Fruit fly (Drosophila melanogaster): Measurements from ENCODE around the gene CG12194.

DNA sequence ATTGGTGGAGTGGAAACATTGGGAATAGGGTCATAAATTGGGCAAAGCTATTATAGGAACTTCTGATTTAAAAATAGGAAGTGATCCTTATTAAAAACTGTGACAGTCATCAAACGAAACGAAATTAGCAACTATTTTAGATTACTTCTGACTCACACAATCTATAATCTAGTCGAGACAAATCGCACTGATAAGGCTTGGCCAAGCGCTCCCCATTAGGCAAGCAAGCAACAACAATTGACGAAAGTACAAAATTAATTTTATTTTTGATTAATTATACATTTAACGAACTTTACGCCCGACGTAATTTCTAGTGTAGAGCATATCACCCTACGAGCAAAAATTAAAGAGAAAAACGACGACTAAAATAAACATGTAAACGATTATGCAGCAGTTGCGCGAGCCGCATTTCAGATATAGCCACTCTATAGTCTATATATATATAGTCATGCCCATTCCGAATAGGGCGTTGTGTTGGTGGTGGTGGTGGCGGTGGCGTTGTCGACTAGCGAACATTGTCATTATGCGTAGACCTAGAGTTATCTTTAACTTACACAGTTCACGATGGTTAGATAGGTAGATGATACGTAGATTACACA, 3.0 kb upstream of the CG12194 start, which contains the start of gene Ir25a:
- TF ChIP-seq CG10631 (GFP tag; optimal IDR thresholded peaks at IDR 0.05) = no peak
- TF ChIP-seq CG3032 (tag; optimal IDR thresholded peaks at IDR 0.05) = no peak
- no peak for TF ChIP-seq dsx (GFP tag; optimal IDR thresholded peaks at IDR 0.05; ENCODE audit: poor library complexity, severe bottlenecking)
- TF ChIP-seq CG8319 (GFP tag; optimal IDR thresholded peaks at IDR 0.05) = no peak
- TF ChIP-seq salr (GFP tag; optimal IDR thresholded peaks at IDR 0.05) = no peak
- TF ChIP-seq CG32006 (GFP tag; optimal IDR thresholded peaks at IDR 0.05) = no peak
- no peak for TF ChIP-seq Eip93F (GFP tag; optimal IDR thresholded peaks at IDR 0.05)
- no peak for TF ChIP-seq CG15336 (GFP tag; IDR thresholded peaks at IDR 0.05)
- TF ChIP-seq ss (GFP tag; optimal IDR thresholded peaks at IDR 0.05) = no peak
- TF ChIP-seq esn (GFP tag; optimal IDR thresholded peaks at IDR 0.05) = no peak
- no peak for TF ChIP-seq Hr39 (GFP tag; optimal IDR thresholded peaks at IDR 0.05)
- no peak for TF ChIP-seq Sox14 (GFP tag; optimal IDR thresholded peaks at IDR 0.05)

Data from whole organism, prepupa.